Worm (Caenorhabditis elegans) whole organism, midembryonic: Measurements from ENCODE around the gene Y49F6C.8.

Source experiments
- T22C8.4 ChIP-seq: fragments of 200-800 bp; sonication (Bioruptor generic); IDR thresholded peaks from 2 replicates; pipeline ENCODE4 v1.3.6; 2022; ENCODE audit warnings: missing genetic modification characterization, missing compliant biosample characterization
- cog-1 ChIP-seq: sonication (generic microtip); optimal IDR thresholded peaks from 2 replicates; lab custom pipeline; 2016; ENCODE audit warnings: missing genetic modification characterization, missing compliant biosample characterization
- flt-1 ChIP-seq: fragments of 200-800 bp; sonication (Bioruptor generic); IDR thresholded peaks from 2 replicates; pipeline ENCODE4 v1.3.6; 2022; ENCODE audit warnings: missing genetic modification characterization, missing compliant biosample characterization
- klf-2 ChIP-seq: fragments of 200-800 bp; sonication (Bioruptor generic); conservative IDR thresholded peaks from 2 replicates; pipeline ENCODE4 v1.3.6; 2022; ENCODE audit warnings: missing genetic modification reagents, missing genetic modification characterization, missing compliant biosample characterization
- ref-1 ChIP-seq: fragments of 200-800 bp; sonication (Bioruptor generic); conservative IDR thresholded peaks from 2 replicates; pipeline ENCODE4 v1.3.6; 2022; ENCODE audit warnings: missing genetic modification reagents, missing genetic modification characterization, missing compliant biosample characterization
- tab-1 ChIP-seq: fragments of 200-800 bp; sonication (Bioruptor generic); IDR thresholded peaks from 2 replicates; pipeline ENCODE4 v1.3.6; 2022; ENCODE audit warnings: missing genetic modification characterization, missing compliant biosample characterization
- ztf-23 ChIP-seq: fragments of 200-800 bp; sonication (Bioruptor generic); IDR thresholded peaks from 2 replicates; pipeline ENCODE4 v1.3.6; 2022; ENCODE audit warnings: missing genetic modification reagents, missing genetic modification characterization, missing compliant biosample characterization
- ztf-29 ChIP-seq: fragments of 200-800 bp; sonication (Bioruptor generic); IDR thresholded peaks from 2 replicates; pipeline ENCODE4 v1.3.6; 2022; ENCODE audit warnings: missing genetic modification reagents, missing genetic modification characterization, missing compliant biosample characterization

DNA sequence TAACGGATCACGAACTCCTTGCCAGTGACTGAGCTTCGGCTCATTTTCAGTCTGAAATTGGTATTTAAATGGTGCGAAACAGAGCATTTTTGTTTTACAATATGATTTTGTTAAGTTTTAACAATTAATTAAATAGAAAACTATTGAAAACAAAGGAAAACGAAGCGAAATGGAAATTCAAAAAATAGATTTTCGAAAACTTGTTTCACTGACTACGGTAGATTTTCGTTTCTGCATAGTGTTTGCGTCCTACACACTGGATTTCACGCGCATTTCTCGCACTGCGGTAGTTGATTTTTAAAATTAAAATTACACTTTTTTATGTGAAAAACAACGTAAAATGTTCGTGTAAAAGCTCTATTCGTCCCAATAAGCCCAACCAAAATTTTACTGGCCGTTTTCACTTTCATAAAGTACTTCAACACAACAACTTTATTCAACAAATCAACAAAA lies 23.6 kb downstream of the Y49F6C.8 start, which contains the start of gene bath-30:
- TF ChIP-seq cog-1 (tag; lab: Kevin White, UChicago) (no peak), flt-1 (GFP tag; lab: Robert Waterston, UW) (no peak), klf-2 (no peak), ztf-23 (GFP tag; lab: Robert Waterston, UW) (no peak), ztf-29 (GFP tag; lab: Robert Waterston, UW) (no peak), ref-1 (GFP tag; lab: Robert Waterston, UW) (no peak), tab-1 (GFP tag; lab: Robert Waterston, UW) (no peak), T22C8.4 (no peak)
